Fruit fly (Drosophila melanogaster) whole organism, wandering third instar larva: ENCODE data around the gene ru.

Experiments
- CG32264 ChIP-seq: fragments of 200-800 bp; sonication (Bioruptor generic); optimal IDR thresholded peaks from 2 replicates; lab custom pipeline; 2016; ENCODE audit warnings: missing biosample characterization, missing genetic modification characterization
- CG9705 ChIP-seq: fragments of 200-800 bp; sonication (Bioruptor generic); optimal IDR thresholded peaks from 2 replicates; lab custom pipeline; 2018; ENCODE audit warnings: missing biosample characterization, mild to moderate bottlenecking, missing genetic modification characterization
- CrebA ChIP-seq: fragments of 200-800 bp; sonication (Bioruptor generic); optimal IDR thresholded peaks from 2 replicates; lab custom pipeline; 2016; ENCODE audit warnings: missing biosample characterization, mild to moderate bottlenecking, missing genetic modification characterization, borderline replicate concordance
- Dfd ChIP-seq: fragments of >200 bp; optimal IDR thresholded peaks from 2 replicates; lab custom pipeline; 2017; ENCODE audit warnings: missing biosample characterization, missing genetic modification characterization
- HLH106 ChIP-seq: fragments of 200-800 bp; optimal IDR thresholded peaks from 3 replicates; lab custom pipeline; 2019; ENCODE audit warnings: missing biosample characterization, mild to moderate bottlenecking, missing genetic modification characterization, moderate library complexity
- Hr78 ChIP-seq: fragments of >200 bp; optimal IDR thresholded peaks from 2 replicates; lab custom pipeline; 2017; ENCODE audit warnings: missing biosample characterization, missing genetic modification characterization
- Hr83 ChIP-seq: fragments of 200-300 bp; sonication (Bioruptor generic); optimal IDR thresholded peaks from 2 replicates; lab custom pipeline; 2016; ENCODE audit warnings: missing biosample characterization, mild to moderate bottlenecking, missing genetic modification characterization, moderate library complexity; ENCODE audit not compliant: poor library complexity, severe bottlenecking
- Jra ChIP-seq: sonication (Bioruptor generic); optimal IDR thresholded peaks from 2 replicates; lab custom pipeline; 2016; ENCODE audit warnings: missing biosample characterization, missing genetic modification characterization
- Mio ChIP-seq: sonication (Bioruptor generic); optimal IDR thresholded peaks from 2 replicates; lab custom pipeline; 2016; ENCODE audit warnings: missing biosample characterization, missing genetic modification characterization
- Myc ChIP-seq: fragments of >200 bp; optimal IDR thresholded peaks from 2 replicates; lab custom pipeline; 2017
- N ChIP-seq: fragments of >200 bp; optimal IDR thresholded peaks from 2 replicates; lab custom pipeline; 2018; ENCODE audit warnings: missing biosample characterization, missing external identifiers, missing genetic modification characterization
- Rel ChIP-seq, 2 experiments: fragments of 200-800 bp; sonication (Bioruptor generic) in 1 of 2; optimal IDR thresholded peaks; 2 replicates in 1 of 2; 3 replicates in 1 of 2; lab custom pipeline; 2016 to 2019; ENCODE audit warnings: mild to moderate bottlenecking in 2 of 2, missing biosample characterization in 2 of 2, missing genetic modification characterization in 2 of 2, moderate library complexity in 1 of 2
- Sp1 ChIP-seq: fragments of 200-800 bp; sonication (Bioruptor generic); optimal IDR thresholded peaks from 3 replicates; lab custom pipeline; 2019; ENCODE audit warnings: missing biosample characterization, mild to moderate bottlenecking, missing genetic modification characterization, moderate library complexity
- Vsx2 ChIP-seq: fragments of 200-300, 225-300 bp; sonication (Bioruptor generic); optimal IDR thresholded peaks from 2 replicates; lab custom pipeline; 2018; ENCODE audit warnings: missing biosample characterization, missing genetic modification characterization; ENCODE audit not compliant: partially characterized antibody
- br ChIP-seq: fragments of 200-800 bp; sonication (Bioruptor generic); optimal IDR thresholded peaks from 2 replicates; lab custom pipeline; 2016; ENCODE audit warnings: missing biosample characterization, missing genetic modification characterization
- brk ChIP-seq: fragments of 200-800 bp; sonication (Bioruptor generic); optimal IDR thresholded peaks from 2 replicates; lab custom pipeline; 2016; ENCODE audit warnings: missing biosample characterization, mild to moderate bottlenecking, missing genetic modification characterization
- dl ChIP-seq, 2 experiments: fragments of 175-275, 200-275 bp in 1 of 2; fragments of 200-275 bp in 1 of 2; sonication (Bioruptor generic); optimal IDR thresholded peaks; lab custom pipeline; 2018; ENCODE audit warnings: mild to moderate bottlenecking in 2 of 2, missing biosample characterization in 2 of 2, missing genetic modification characterization in 2 of 2, moderate library complexity in 2 of 2; ENCODE audit not compliant: partially characterized antibody in 2 of 2, insufficient read depth in 1 of 2
- dmrt93B ChIP-seq: fragments of 200-800 bp; sonication (Bioruptor generic); optimal IDR thresholded peaks from 2 replicates; lab custom pipeline; 2018; ENCODE audit warnings: missing biosample characterization, mild to moderate bottlenecking, missing genetic modification characterization
- dsf ChIP-seq: sonication (Bioruptor generic); optimal IDR thresholded peaks from 2 replicates; lab custom pipeline; 2016; ENCODE audit warnings: missing biosample characterization, missing genetic modification characterization, borderline replicate concordance
- ey ChIP-seq: fragments of 200-800 bp; sonication (Bioruptor generic); optimal IDR thresholded peaks from 2 replicates; lab custom pipeline; 2016; ENCODE audit warnings: missing biosample characterization, missing genetic modification characterization
- foxo ChIP-seq, 2 experiments: fragments of 200-800 bp; sonication (Bioruptor generic); optimal IDR thresholded peaks; 2 replicates in 1 of 2; 3 replicates in 1 of 2; lab custom pipeline; 2016 to 2017; ENCODE audit warnings: missing biosample characterization in 2 of 2, missing genetic modification characterization in 2 of 2
- fru ChIP-seq: fragments of 200-800 bp; sonication (Bioruptor generic); optimal IDR thresholded peaks from 3 replicates; lab custom pipeline; 2016; ENCODE audit warnings: missing biosample characterization, mild to moderate bottlenecking, missing genetic modification characterization
- h ChIP-seq: fragments of 200-800 bp; sonication (Bioruptor generic); optimal IDR thresholded peaks from 3 replicates; lab custom pipeline; 2016; ENCODE audit warnings: missing biosample characterization, mild to moderate bottlenecking, missing genetic modification characterization
- jim ChIP-seq: fragments of 175-275, 200-325 bp; sonication (Bioruptor generic); optimal IDR thresholded peaks from 2 replicates; lab custom pipeline; 2016; ENCODE audit warnings: missing biosample characterization, mild to moderate bottlenecking, missing genetic modification characterization
- lola ChIP-seq: fragments of >200 bp; optimal IDR thresholded peaks from 2 replicates; lab custom pipeline; 2017; ENCODE audit warnings: missing biosample characterization, missing genetic modification characterization
- rgr ChIP-seq: fragments of 200-800 bp; sonication (Bioruptor generic); optimal IDR thresholded peaks from 3 replicates; lab custom pipeline; 2016; ENCODE audit warnings: missing biosample characterization, mild to moderate bottlenecking, missing genetic modification characterization
- sage ChIP-seq: fragments of 200-800 bp; sonication (Bioruptor generic); optimal IDR thresholded peaks from 2 replicates; lab custom pipeline; 2016; ENCODE audit warnings: missing biosample characterization, mild to moderate bottlenecking, missing genetic modification characterization
- sv ChIP-seq: fragments of 200-800 bp; sonication (Bioruptor generic); optimal IDR thresholded peaks from 3 replicates; lab custom pipeline; 2016; ENCODE audit warnings: missing biosample characterization, missing genetic modification characterization
- tai ChIP-seq: sonication (Bioruptor generic); optimal IDR thresholded peaks from 2 replicates; lab custom pipeline; 2016; ENCODE audit warnings: missing biosample characterization, missing genetic modification characterization
- usp ChIP-seq: fragments of >200 bp; optimal IDR thresholded peaks from 2 replicates; lab custom pipeline; 2017; ENCODE audit warnings: missing biosample characterization, missing genetic modification characterization
- woc ChIP-seq: sonication (Bioruptor generic); optimal IDR thresholded peaks from 2 replicates; lab custom pipeline; 2016; ENCODE audit warnings: missing biosample characterization, mild to moderate bottlenecking, missing genetic modification characterization

ru gene

dm6 chr3L:1388094-1388493 lies 17.7 kb downstream of the ru start (continued):
- TF ChIP-seq sage (GFP tag; lab: Kevin White, UChicago) (no peak), Jra (GFP tag; lab: Kevin White, UChicago) (peak; percentile 32), HLH106 (tag; lab: Kevin White, UChicago) (peak; percentile 76), Hr78 (no peak)

dm6 chr3L:1388862-1389261 lies 18.4 kb downstream of the ru start:
- no peak for TF ChIP-seq jim (GFP tag; lab: Kevin White, UChicago)
- peak; percentile 10 for TF ChIP-seq br
- TF ChIP-seq foxo (GFP tag; optimal IDR thresholded peaks at IDR 0.05; lab: Kevin White, UChicago) = peak in 1 of 2 experiments; percentile 19
- TF ChIP-seq woc (GFP tag; lab: Kevin White, UChicago) = peak; percentile 39
- TF ChIP-seq ey (GFP tag; lab: Kevin White, UChicago) = peak; percentile 36
- no peak for TF ChIP-seq lola (GFP tag; lab: Kevin White, UChicago)
- peak; percentile 24 for TF ChIP-seq rgr (GFP tag; lab: Kevin White, UChicago)
- peak; percentile 60 for TF ChIP-seq h (GFP tag; lab: Kevin White, UChicago)
- peak; percentile 44 for TF ChIP-seq Sp1 (GFP tag; lab: Kevin White, UChicago)
- peak; percentile 38 for TF ChIP-seq fru (GFP tag; lab: Kevin White, UChicago)
- peak; percentile 67 for TF ChIP-seq HLH106 (tag; lab: Kevin White, UChicago)

dm6 chr3L:1390410-1390809 lies 20.0 kb downstream of the ru start:
- no peak for TF ChIP-seq dl (GFP tag; optimal IDR thresholded peaks at IDR 0.05; lab: Kevin White, UChicago; ENCODE audit: insufficient read depth in 1 of 2, partially characterized antibody in 2 of 2)
- TF ChIP-seq dmrt93B = no peak
- no peak for TF ChIP-seq Hr83 (GFP tag; lab: Kevin White, UChicago)
- no peak for TF ChIP-seq brk (GFP tag; lab: Kevin White, UChicago)
- TF ChIP-seq, all 38 proteins: peak for 0

- TF ChIP-seq Mio (GFP tag; lab: Kevin White, UChicago) = no peak
- peak; percentile 6 for TF ChIP-seq rgr (GFP tag; lab: Kevin White, UChicago)
- TF ChIP-seq ey (GFP tag; lab: Kevin White, UChicago) = peak; percentile 36
- no peak for TF ChIP-seq Vsx2 (GFP tag; lab: Kevin White, UChicago)
- peak; percentile 8 for TF ChIP-seq fru (GFP tag; lab: Kevin White, UChicago)
- peak in 1 of 2 experiments; percentile 21 for TF ChIP-seq foxo (GFP tag; optimal IDR thresholded peaks at IDR 0.05; lab: Kevin White, UChicago)
Observed at dm6 chr3L:1391993-1392952, 21.8 kb downstream of the ru start.

dm6 chr3L:1394463-1394862 lies 24.0 kb downstream of the ru start:
- TF ChIP-seq Hr83 (GFP tag; lab: Kevin White, UChicago) (no peak), tai (GFP tag; lab: Kevin White, UChicago) (no peak), Mio (GFP tag; lab: Kevin White, UChicago) (no peak), ey (GFP tag; lab: Kevin White, UChicago) (no peak), CG32264 (GFP tag; lab: Kevin White, UChicago) (no peak), brk (GFP tag; lab: Kevin White, UChicago) (no peak), sv (GFP tag; lab: Kevin White, UChicago) (no peak), N (GFP tag; lab: Kevin White, UChicago) (no peak), fru (GFP tag; lab: Kevin White, UChicago) (no peak), CG9705 (GFP tag; lab: Kevin White, UChicago) (no peak), Myc (lab: Kevin White, UChicago) (no peak), dsf (GFP tag; lab: Kevin White, UChicago) (no peak), CrebA (no peak), Dfd (GFP tag; lab: Kevin White, UChicago) (no peak), Rel (GFP tag; optimal IDR thresholded peaks at IDR 0.05; lab: Kevin White, UChicago) (no peak), Rel (tag; optimal IDR thresholded peaks at IDR 0.05; lab: Kevin White, UChicago) (no peak), usp (GFP tag; lab: Kevin White, UChicago) (no peak)
